Fruit fly (Drosophila melanogaster) S2 (cell line): Measurements from ENCODE around the gene CG43246.

ENCODE experiments used
- CG8478 ChIP-seq: fragments of >200 bp; optimal IDR thresholded peaks from 2 replicates; lab custom pipeline; 2018
- CTCF ChIP-seq, 2 experiments: fragments of >200 bp; optimal IDR thresholded peaks; 2 replicates each; lab custom pipeline; 2018

DNA sequence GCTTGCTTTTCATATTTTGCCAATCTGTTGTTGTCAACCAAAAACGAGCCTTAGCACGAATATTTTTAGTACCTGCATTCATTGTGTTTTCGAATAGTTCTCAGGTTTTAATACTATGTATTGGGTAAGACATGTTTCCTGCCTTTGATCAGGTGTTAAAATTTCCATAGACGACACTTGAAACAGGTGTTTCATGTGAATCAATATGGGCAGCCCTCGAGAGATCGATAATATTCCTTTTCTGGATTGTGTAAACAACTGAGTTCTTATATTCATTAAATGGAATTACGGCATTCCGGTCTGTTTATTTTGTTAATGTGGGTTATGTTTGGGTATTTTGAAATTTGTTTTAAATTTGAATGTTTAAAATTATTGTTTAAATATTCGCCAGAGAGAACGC, 12.8 kb downstream of the CG43246 start:
- no peak for TF ChIP-seq CG8478 (lab: Kevin White, UChicago)
- TF ChIP-seq CTCF (optimal IDR thresholded peaks at IDR 0.05; lab: Kevin White, UChicago): no peak
